Worm (Caenorhabditis elegans) whole organism, L4 larva: Measurements from ENCODE around the gene ida-1.
A peak's percentile ranks its signal among the peaks of the same experiment; 100 is the strongest.

ENCODE experiments used
- T26A8.4 ChIP-seq: fragments of 200-800 bp; sonication (Bioruptor generic); IDR thresholded peaks from 2 replicates; pipeline ENCODE4 v1.3.6; 2022; ENCODE audit warnings: missing genetic modification characterization, missing compliant biosample characterization
- ceh-20 ChIP-seq: fragments of 200-800 bp; sonication (Bioruptor generic); IDR thresholded peaks from 2 replicates; pipeline ENCODE4 v1.3.6; 2022; ENCODE audit warnings: missing genetic modification reagents, missing genetic modification characterization, missing compliant biosample characterization
- ceh-62 ChIP-seq: sonication (generic microtip); optimal IDR thresholded peaks from 2 replicates; lab custom pipeline; 2017; ENCODE audit warnings: missing biosample characterization, missing genetic modification characterization
- ceh-82 ChIP-seq: sonication (generic microtip); optimal IDR thresholded peaks from 2 replicates; lab custom pipeline; 2017; ENCODE audit warnings: missing biosample characterization, missing genetic modification characterization
- cey-2 ChIP-seq: sonication (generic microtip); optimal IDR thresholded peaks from 3 replicates; lab custom pipeline; 2017; ENCODE audit warnings: missing genetic modification characterization, mild to moderate bottlenecking, missing compliant biosample characterization, antibody characterized with exemption, borderline replicate concordance; ENCODE audit not compliant: insufficient read depth
- daf-16 ChIP-seq, 3 experiments: sonication (generic microtip); optimal IDR thresholded peaks; 2 replicates each; lab custom pipeline; 2016 to 2017; ENCODE audit warnings: missing genetic modification characterization in 3 of 3, missing genetic modification reagents in 3 of 3, mild to moderate bottlenecking in 2 of 3, missing compliant biosample characterization in 2 of 3, missing biosample characterization in 1 of 3, moderate library complexity in 1 of 3
- daf-8 ChIP-seq: fragments of 200-800 bp; sonication (Bioruptor generic); IDR thresholded peaks from 2 replicates; pipeline ENCODE4 v1.3.6; 2022; ENCODE audit warnings: missing genetic modification characterization, missing compliant biosample characterization
- dmd-6 ChIP-seq: fragments of 200-800 bp; sonication (Bioruptor generic); IDR thresholded peaks from 2 replicates; pipeline ENCODE4 v1.3.6; 2022; ENCODE audit warnings: missing genetic modification reagents, missing genetic modification characterization, missing compliant biosample characterization
- dve-1 ChIP-seq: sonication (generic microtip); optimal IDR thresholded peaks from 2 replicates; lab custom pipeline; 2017; ENCODE audit warnings: antibody characterized with exemption, mild to moderate bottlenecking, missing genetic modification characterization, missing compliant biosample characterization; ENCODE audit not compliant: insufficient read depth
- fos-1 ChIP-seq: fragments of 150-350 bp; optimal IDR thresholded peaks from 2 replicates; lab custom pipeline; 2014; ENCODE audit warnings: missing biosample characterization, missing genetic modification characterization
- hlh-11 ChIP-seq: fragments of 200-800 bp; sonication (Bioruptor generic); optimal IDR thresholded peaks from 2 replicates; lab custom pipeline; 2018; ENCODE audit warnings: mild to moderate bottlenecking, missing genetic modification characterization, missing compliant biosample characterization
- hlh-30 ChIP-seq: sonication (generic microtip); optimal IDR thresholded peaks from 2 replicates; lab custom pipeline; 2017; ENCODE audit warnings: antibody characterized with exemption, mild to moderate bottlenecking, missing genetic modification characterization, missing compliant biosample characterization; ENCODE audit not compliant: insufficient read depth
- lim-7 ChIP-seq: fragments of 200-800 bp; sonication (Bioruptor generic); IDR thresholded peaks from 2 replicates; pipeline ENCODE4 v1.3.6; 2022; ENCODE audit warnings: missing genetic modification characterization, missing compliant biosample characterization
- lin-1 ChIP-seq: fragments of 200-800 bp; sonication (Bioruptor generic); IDR thresholded peaks from 2 replicates; pipeline ENCODE4 v1.3.6; 2022; ENCODE audit warnings: missing genetic modification reagents, missing genetic modification characterization, missing compliant biosample characterization
- lin-38 ChIP-seq: fragments of 200-800 bp; sonication (Bioruptor generic); IDR thresholded peaks from 2 replicates; pipeline ENCODE4 v1.3.6; 2022; ENCODE audit warnings: missing genetic modification reagents, missing genetic modification characterization, missing compliant biosample characterization
- mdt-29 ChIP-seq: fragments of 200-800 bp; sonication (Bioruptor generic); IDR thresholded peaks from 2 replicates; pipeline ENCODE4 v1.3.6; 2022; ENCODE audit warnings: missing genetic modification reagents, missing genetic modification characterization, missing compliant biosample characterization
- mes-2 ChIP-seq: sonication (generic microtip); optimal IDR thresholded peaks from 2 replicates; lab custom pipeline; 2016; ENCODE audit warnings: missing genotype, mild to moderate bottlenecking, missing genetic modification characterization, missing compliant biosample characterization; ENCODE audit not compliant: poor library complexity, severe bottlenecking
- mxl-3 ChIP-seq: fragments of 200-800 bp; sonication (Bioruptor generic); optimal IDR thresholded peaks from 2 replicates; lab custom pipeline; 2018; ENCODE audit warnings: mild to moderate bottlenecking, missing genetic modification characterization, missing compliant biosample characterization
- nhr-10 ChIP-seq: fragments of 150-350 bp; optimal IDR thresholded peaks from 2 replicates; lab custom pipeline; 2014; ENCODE audit warnings: missing biosample characterization, missing genetic modification characterization
- nhr-111 ChIP-seq: fragments of 200-800 bp; sonication (Bioruptor generic); optimal IDR thresholded peaks from 2 replicates; lab custom pipeline; 2018; ENCODE audit warnings: mild to moderate bottlenecking, missing genetic modification characterization, missing compliant biosample characterization
- nhr-237 ChIP-seq: sonication (generic microtip); optimal IDR thresholded peaks from 2 replicates; lab custom pipeline; 2017; ENCODE audit warnings: missing biosample characterization, missing genetic modification characterization
- nhr-28 ChIP-seq: fragments of 150-350 bp; optimal IDR thresholded peaks from 2 replicates; lab custom pipeline; 2014; ENCODE audit warnings: missing biosample characterization, missing genetic modification characterization
- nhr-42 ChIP-seq: fragments of 200-800 bp; sonication (Bioruptor generic); IDR thresholded peaks from 2 replicates; pipeline ENCODE4 v1.3.6; 2022; ENCODE audit warnings: missing genetic modification characterization, missing compliant biosample characterization
- nhr-76 ChIP-seq: fragments of 150-350 bp; optimal IDR thresholded peaks from 2 replicates; lab custom pipeline; 2014; ENCODE audit warnings: missing biosample characterization, missing genetic modification characterization
- php-3 ChIP-seq: fragments of 200-800 bp; sonication (Bioruptor generic); IDR thresholded peaks from 2 replicates; pipeline ENCODE4 v1.3.6; 2022; ENCODE audit warnings: missing genetic modification reagents, missing genetic modification characterization, missing compliant biosample characterization
- pqm-1 ChIP-seq: sonication (generic microtip); optimal IDR thresholded peaks from 2 replicates; lab custom pipeline; 2017; ENCODE audit warnings: missing biosample characterization, missing genetic modification characterization
- spr-1 ChIP-seq: sonication (generic microtip); optimal IDR thresholded peaks from 2 replicates; lab custom pipeline; 2016; ENCODE audit warnings: mild to moderate bottlenecking, missing genetic modification characterization, missing compliant biosample characterization
- tra-1 ChIP-seq: fragments of 200-800 bp; sonication (Bioruptor generic); IDR thresholded peaks from 2 replicates; pipeline ENCODE4 v1.3.6; 2022; ENCODE audit warnings: missing genetic modification reagents, missing genetic modification characterization, missing compliant biosample characterization
- unc-62 ChIP-seq, 3 experiments: fragments of 150-350 bp in 1 of 3; sonication (generic microtip); optimal IDR thresholded peaks in 2 of 3; peaks in 1 of 3; 1 replicate in 1 of 3; 2 replicates in 2 of 3; lab custom pipeline; 2014 to 2017; ENCODE audit warnings: missing biosample characterization in 3 of 3, missing genetic modification characterization in 3 of 3, missing genetic modification reagents in 3 of 3, missing genotype in 1 of 3
- zfp-2 ChIP-seq: sonication (generic microtip); optimal IDR thresholded peaks from 2 replicates; lab custom pipeline; 2016; ENCODE audit warnings: mild to moderate bottlenecking, missing genetic modification characterization, missing compliant biosample characterization
- ztf-7 ChIP-seq: fragments of 150-350 bp; optimal IDR thresholded peaks from 2 replicates; lab custom pipeline; 2014; ENCODE audit warnings: missing biosample characterization, missing genetic modification characterization

ida-1 gene

DNA sequence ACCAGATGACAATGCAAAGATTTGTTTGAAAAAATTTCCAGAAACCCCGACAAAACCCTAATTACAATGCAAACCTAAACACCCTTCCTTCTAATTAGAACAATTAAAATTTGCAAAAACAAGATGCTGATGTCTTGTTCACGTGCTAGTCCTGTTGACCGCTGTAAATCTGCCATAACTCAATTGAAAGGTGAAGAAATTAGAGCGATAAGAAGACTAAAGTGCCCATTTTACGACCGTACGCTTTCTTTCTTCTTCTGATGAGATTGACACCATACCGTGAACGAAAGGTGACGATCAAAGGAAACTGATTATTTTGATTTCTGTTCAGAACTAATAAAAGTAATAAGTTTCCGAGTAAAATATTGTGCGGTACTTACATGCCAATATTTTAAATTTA is 58.2 kb downstream of the ida-1 start:
- TF ChIP-seq lin-38 (GFP tag; lab: Robert Waterston, UW) (no peak), ztf-7 (tag; lab: Kevin White, UChicago) (no peak), ceh-20 (GFP tag; lab: Robert Waterston, UW) (peak; percentile 95), fos-1 (tag; lab: Kevin White, UChicago) (no peak), tra-1 (peak; percentile 96), php-3 (GFP tag; lab: Robert Waterston, UW) (peak; percentile 99), hlh-30 (tag; lab: Kevin White, UChicago) (peak; percentile 9), nhr-42 (GFP tag; lab: Robert Waterston, UW) (no peak), daf-16 (GFP tag; optimal IDR thresholded peaks at IDR 0.05; lab: Kevin White, UChicago) (no peak), daf-16 (tag; optimal IDR thresholded peaks at IDR 0.05; lab: Kevin White, UChicago) (peak; percentile 28), dve-1 (peak; percentile 49), unc-62 (GFP tag; optimal IDR thresholded peaks at IDR 0.05 in 1 of 2; lab: Kevin White, UChicago) (peak in 1 of 2 experiments; percentile 22), unc-62 (tag; optimal IDR thresholded peaks at IDR 0.05; lab: Kevin White, UChicago) (no peak), mdt-29 (GFP tag; lab: Robert Waterston, UW) (no peak), nhr-76 (no peak), ceh-62 (tag; lab: Kevin White, UChicago) (no peak), nhr-28 (tag; lab: Kevin White, UChicago) (peak; percentile 32), dmd-6 (GFP tag; lab: Robert Waterston, UW) (peak; percentile 92), hlh-11 (peak; percentile 61), zfp-2 (tag; lab: Kevin White, UChicago) (no peak)
- TF ChIP-seq, all 104 proteins: peak for 10

- TF ChIP-seq dmd-6 (GFP tag; lab: Robert Waterston, UW) (peak; percentile 62), daf-16 (GFP tag; optimal IDR thresholded peaks at IDR 0.05; lab: Kevin White, UChicago) (no peak), daf-16 (tag; optimal IDR thresholded peaks at IDR 0.05; lab: Kevin White, UChicago) (peak; percentile 22), nhr-28 (tag; lab: Kevin White, UChicago) (peak; percentile 47), lin-1 (peak; percentile 53; the same call in 1 of the 2 replicates), php-3 (GFP tag; lab: Robert Waterston, UW) (peak; percentile 26; the same call in 1 of the 2 replicates), hlh-11 (peak; percentile 27), nhr-111 (GFP tag; lab: Kevin White, UChicago) (no peak), spr-1 (no peak), dve-1 (peak; percentile 40), cey-2 (no peak), pqm-1 (tag; lab: Kevin White, UChicago) (peak; percentile 57)
These were observed 58.8 kb downstream of the ida-1 start for ce11 chrIII:5814098-5814497.

DNA sequence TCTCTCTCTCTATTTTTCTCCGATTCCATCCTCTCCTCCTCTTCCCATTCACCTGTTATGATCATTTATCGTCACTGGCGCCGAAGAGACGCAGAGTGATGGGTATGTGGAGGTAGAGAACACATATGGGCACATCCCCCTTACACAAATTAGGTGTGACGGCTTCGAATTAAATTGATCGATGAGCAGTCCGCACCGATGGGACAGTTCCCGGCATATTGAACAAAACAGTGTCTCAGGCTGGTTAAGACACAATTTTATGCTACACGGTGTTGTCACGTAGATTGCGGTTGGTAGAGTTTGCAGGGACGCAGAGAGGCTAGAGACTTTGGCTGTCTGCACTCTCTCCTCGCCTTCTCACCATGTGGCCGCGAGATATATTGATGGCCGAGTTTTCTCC is 59.5 kb downstream of the ida-1 start, which contains the start of gene R12B2.7:
R12B2.7 (plus strand) TSS at position 247 of the 400 bp plus-strand sequence.
- TF ChIP-seq mxl-3 (GFP tag; lab: Kevin White, UChicago) (peak; percentile 30), T26A8.4 (0 out of 2 replicates have a peak, but pooled peaks have one; percentile 17), lim-7 (GFP tag; lab: Robert Waterston, UW) (no peak), nhr-10 (no peak), dmd-6 (GFP tag; lab: Robert Waterston, UW) (peak; percentile 21; the same call in 1 of the 2 replicates), nhr-28 (tag; lab: Kevin White, UChicago) (peak; percentile 45), ceh-82 (no peak), hlh-11 (peak; percentile 76), daf-16 (GFP tag; optimal IDR thresholded peaks at IDR 0.05; lab: Kevin White, UChicago) (no peak), daf-16 (tag; optimal IDR thresholded peaks at IDR 0.05; lab: Kevin White, UChicago) (peak; percentile 18), mes-2 (tag; lab: Kevin White, UChicago) (peak; percentile 43), daf-8 (no peak), nhr-237 (tag; lab: Kevin White, UChicago) (no peak), ceh-20 (GFP tag; lab: Robert Waterston, UW) (peak; percentile 56; the same call in 1 of the 2 replicates)
